Fruit fly (Drosophila melanogaster): Measurements from ENCODE around the gene Ube4A.

Ube4A gene

DNA sequence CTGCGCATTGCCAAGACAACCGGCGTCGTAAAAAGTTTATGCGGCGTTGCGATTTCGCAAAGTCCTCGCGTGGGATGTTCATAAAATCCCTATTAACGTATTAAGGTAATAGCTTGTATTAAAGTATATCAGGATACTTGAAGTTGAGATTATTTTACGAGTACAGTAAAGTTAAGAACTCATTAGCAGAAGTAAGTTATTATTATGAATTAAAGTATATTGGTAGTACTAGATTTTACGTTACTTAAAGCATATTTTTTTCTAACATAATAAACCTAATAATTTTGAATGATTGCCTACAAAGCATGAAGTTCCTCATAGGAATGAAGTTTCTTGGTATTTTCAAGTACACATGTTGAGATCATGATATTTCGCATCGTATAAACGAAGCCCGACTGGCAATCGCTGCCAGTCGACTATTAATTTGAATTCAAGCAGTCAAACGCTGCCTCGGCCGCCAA, 35.5 kb downstream of the Ube4A start:
- TF ChIP-seq Hr38 (GFP tag; optimal IDR thresholded peaks at IDR 0.05) (no peak), net (GFP tag; optimal IDR thresholded peaks at IDR 0.05) (peak; percentile 68), esn (GFP tag; optimal IDR thresholded peaks at IDR 0.05) (peak; percentile 64), CG4318 (GFP tag; optimal IDR thresholded peaks at IDR 0.05) (peak; percentile 65), fd85E (GFP tag; optimal IDR thresholded peaks at IDR 0.05) (no peak), CG7368 (GFP tag; optimal IDR thresholded peaks at IDR 0.05) (no peak), Eip75B (GFP tag; optimal IDR thresholded peaks at IDR 0.05) (peak; percentile 68), pdm3 (GFP tag; optimal IDR thresholded peaks at IDR 0.05) (peak; percentile 58), Sox15 (GFP tag; optimal IDR thresholded peaks at IDR 0.05) (peak; percentile 11), CG8119 (GFP tag; IDR thresholded peaks at IDR 0.05) (peak; percentile 74), CG8319 (GFP tag; optimal IDR thresholded peaks at IDR 0.05) (peak; percentile 2), dac (GFP tag; optimal IDR thresholded peaks at IDR 0.05) (peak; percentile 56), CG31627 (GFP tag; optimal IDR thresholded peaks at IDR 0.05) (peak; percentile 29), fd59A (GFP tag; optimal IDR thresholded peaks at IDR 0.05) (peak; percentile 54), topi (GFP tag; optimal IDR thresholded peaks at IDR 0.05) (peak; percentile 58), Eip78C (GFP tag) (peak; percentile 95), CG3919 (GFP tag; optimal IDR thresholded peaks at IDR 0.05) (peak; percentile 68), CG10669 (GFP tag; optimal IDR thresholded peaks at IDR 0.05) (peak; percentile 62), CG8632 (GFP tag; optimal IDR thresholded peaks at IDR 0.05) (peak; percentile 50), CG11902 (GFP tag; optimal IDR thresholded peaks at IDR 0.05) (no peak), CG6808 (GFP tag; optimal IDR thresholded peaks at IDR 0.05) (peak; percentile 81), CG10631 (GFP tag; optimal IDR thresholded peaks at IDR 0.05) (peak; percentile 61), fkh (GFP tag; optimal IDR thresholded peaks at IDR 0.05) (no peak), Sox14 (GFP tag; optimal IDR thresholded peaks at IDR 0.05) (peak; percentile 26), CG3032 (tag; optimal IDR thresholded peaks at IDR 0.05) (peak; percentile 77), spab (GFP tag; optimal IDR thresholded peaks at IDR 0.05) (peak; percentile 64), svp (GFP tag) (peak; percentile 81), CG1621 (tag; optimal IDR thresholded peaks at IDR 0.05) (no peak), dsx (GFP tag; optimal IDR thresholded peaks at IDR 0.05; ENCODE audit: poor library complexity, severe bottlenecking) (peak; percentile 72), cyc (GFP tag; optimal IDR thresholded peaks at IDR 0.05) (peak; percentile 18), Met (GFP tag; optimal IDR thresholded peaks at IDR 0.05) (peak; percentile 65), CG16779 (tag; optimal IDR thresholded peaks at IDR 0.05) (no peak), salr (GFP tag; optimal IDR thresholded peaks at IDR 0.05) (peak in 1 of 2 experiments; percentile 79), Sox102F (GFP tag; optimal IDR thresholded peaks at IDR 0.05) (peak; percentile 36), Lpt (GFP tag; optimal IDR thresholded peaks at IDR 0.05) (peak; percentile 64), Smox (GFP tag; optimal IDR thresholded peaks at IDR 0.05) (peak; percentile 33), CG6792 (GFP tag; optimal IDR thresholded peaks at IDR 0.05) (peak; percentile 33), CG6163 (GFP tag; IDR thresholded peaks at IDR 0.05) (no peak), acj6 (GFP tag; optimal IDR thresholded peaks at IDR 0.05) (peak; percentile 51), lz (GFP tag; optimal IDR thresholded peaks at IDR 0.05) (peak; percentile 49), achi (GFP tag; optimal IDR thresholded peaks at IDR 0.05) (peak; percentile 59), Eip93F (GFP tag; optimal IDR thresholded peaks at IDR 0.05) (no peak), CG11762 (GFP tag; optimal IDR thresholded peaks at IDR 0.05; ENCODE audit: insufficient read depth) (peak; percentile 34), Hr4 (GFP tag; optimal IDR thresholded peaks at IDR 0.05) (peak; percentile 72), CG34406 (GFP tag; optimal IDR thresholded peaks at IDR 0.05) (peak; percentile 44), vri (GFP tag; optimal IDR thresholded peaks at IDR 0.05) (peak; percentile 20), Ets21C (GFP tag; optimal IDR thresholded peaks at IDR 0.05) (peak; percentile 7), Blimp-1 (GFP tag; optimal IDR thresholded peaks at IDR 0.05) (no peak), OdsH (GFP tag; optimal IDR thresholded peaks at IDR 0.05) (peak; percentile 60), CG9139 (GFP tag; optimal IDR thresholded peaks at IDR 0.05) (peak; percentile 62), CG6854 (GFP tag; optimal IDR thresholded peaks at IDR 0.05) (peak; percentile 38), CG32006 (GFP tag; optimal IDR thresholded peaks at IDR 0.05) (peak; percentile 89)

Data from whole organism, prepupa.